Fruit fly (Drosophila melanogaster) whole organism, wandering third instar larva: Measurements from ENCODE around the gene EMC2B.

ENCODE experiments used
- Abd-B ChIP-seq: fragments of >200 bp; optimal IDR thresholded peaks from 2 replicates; lab custom pipeline; 2017; ENCODE audit warnings: missing biosample characterization, missing genetic modification characterization
- CG32264 ChIP-seq: fragments of 200-800 bp; sonication (Bioruptor generic); optimal IDR thresholded peaks from 2 replicates; lab custom pipeline; 2016; ENCODE audit warnings: missing biosample characterization, missing genetic modification characterization
- CG9705 ChIP-seq: fragments of 200-800 bp; sonication (Bioruptor generic); optimal IDR thresholded peaks from 2 replicates; lab custom pipeline; 2018; ENCODE audit warnings: missing biosample characterization, mild to moderate bottlenecking, missing genetic modification characterization
- CrebA ChIP-seq: fragments of 200-800 bp; sonication (Bioruptor generic); optimal IDR thresholded peaks from 2 replicates; lab custom pipeline; 2016; ENCODE audit warnings: missing biosample characterization, mild to moderate bottlenecking, missing genetic modification characterization, borderline replicate concordance
- Dfd ChIP-seq: fragments of >200 bp; optimal IDR thresholded peaks from 2 replicates; lab custom pipeline; 2017; ENCODE audit warnings: missing biosample characterization, missing genetic modification characterization
- Dif ChIP-seq: fragments of 200-275, 200-300 bp; sonication (Bioruptor generic); optimal IDR thresholded peaks from 2 replicates; lab custom pipeline; 2018; ENCODE audit warnings: missing biosample characterization, missing genetic modification characterization; ENCODE audit not compliant: partially characterized antibody
- GATAd ChIP-seq: sonication (Bioruptor generic); optimal IDR thresholded peaks from 2 replicates; lab custom pipeline; 2016; ENCODE audit warnings: missing biosample characterization, missing genetic modification characterization
- HLH106 ChIP-seq: fragments of 200-800 bp; optimal IDR thresholded peaks from 3 replicates; lab custom pipeline; 2019; ENCODE audit warnings: missing biosample characterization, mild to moderate bottlenecking, missing genetic modification characterization, moderate library complexity
- Hnf4 ChIP-seq: fragments of 200-800 bp; sonication (Bioruptor generic); optimal IDR thresholded peaks from 2 replicates; lab custom pipeline; 2016; ENCODE audit warnings: missing biosample characterization, mild to moderate bottlenecking, missing genetic modification characterization
- Hr78 ChIP-seq: fragments of >200 bp; optimal IDR thresholded peaks from 2 replicates; lab custom pipeline; 2017; ENCODE audit warnings: missing biosample characterization, missing genetic modification characterization
- Hr83 ChIP-seq: fragments of 200-300 bp; sonication (Bioruptor generic); optimal IDR thresholded peaks from 2 replicates; lab custom pipeline; 2016; ENCODE audit warnings: missing biosample characterization, mild to moderate bottlenecking, missing genetic modification characterization, moderate library complexity; ENCODE audit not compliant: poor library complexity, severe bottlenecking
- Jra ChIP-seq: sonication (Bioruptor generic); optimal IDR thresholded peaks from 2 replicates; lab custom pipeline; 2016; ENCODE audit warnings: missing biosample characterization, missing genetic modification characterization
- Mio ChIP-seq: sonication (Bioruptor generic); optimal IDR thresholded peaks from 2 replicates; lab custom pipeline; 2016; ENCODE audit warnings: missing biosample characterization, missing genetic modification characterization
- Myc ChIP-seq: fragments of >200 bp; optimal IDR thresholded peaks from 2 replicates; lab custom pipeline; 2017
- N ChIP-seq: fragments of >200 bp; optimal IDR thresholded peaks from 2 replicates; lab custom pipeline; 2018; ENCODE audit warnings: missing biosample characterization, missing external identifiers, missing genetic modification characterization
- Rel ChIP-seq, 2 experiments: fragments of 200-800 bp; sonication (Bioruptor generic) in 1 of 2; optimal IDR thresholded peaks; 2 replicates in 1 of 2; 3 replicates in 1 of 2; lab custom pipeline; 2016 to 2019; ENCODE audit warnings: mild to moderate bottlenecking in 2 of 2, missing biosample characterization in 2 of 2, missing genetic modification characterization in 2 of 2, moderate library complexity in 1 of 2
- Sp1 ChIP-seq: fragments of 200-800 bp; sonication (Bioruptor generic); optimal IDR thresholded peaks from 3 replicates; lab custom pipeline; 2019; ENCODE audit warnings: missing biosample characterization, mild to moderate bottlenecking, missing genetic modification characterization, moderate library complexity
- Vsx2 ChIP-seq: fragments of 200-300, 225-300 bp; sonication (Bioruptor generic); optimal IDR thresholded peaks from 2 replicates; lab custom pipeline; 2018; ENCODE audit warnings: missing biosample characterization, missing genetic modification characterization; ENCODE audit not compliant: partially characterized antibody
- br ChIP-seq: fragments of 200-800 bp; sonication (Bioruptor generic); optimal IDR thresholded peaks from 2 replicates; lab custom pipeline; 2016; ENCODE audit warnings: missing biosample characterization, missing genetic modification characterization
- brk ChIP-seq: fragments of 200-800 bp; sonication (Bioruptor generic); optimal IDR thresholded peaks from 2 replicates; lab custom pipeline; 2016; ENCODE audit warnings: missing biosample characterization, mild to moderate bottlenecking, missing genetic modification characterization
- dl ChIP-seq, 2 experiments: fragments of 175-275, 200-275 bp in 1 of 2; fragments of 200-275 bp in 1 of 2; sonication (Bioruptor generic); optimal IDR thresholded peaks; lab custom pipeline; 2018; ENCODE audit warnings: mild to moderate bottlenecking in 2 of 2, missing biosample characterization in 2 of 2, missing genetic modification characterization in 2 of 2, moderate library complexity in 2 of 2; ENCODE audit not compliant: partially characterized antibody in 2 of 2, insufficient read depth in 1 of 2
- dmrt93B ChIP-seq: fragments of 200-800 bp; sonication (Bioruptor generic); optimal IDR thresholded peaks from 2 replicates; lab custom pipeline; 2018; ENCODE audit warnings: missing biosample characterization, mild to moderate bottlenecking, missing genetic modification characterization
- dsf ChIP-seq: sonication (Bioruptor generic); optimal IDR thresholded peaks from 2 replicates; lab custom pipeline; 2016; ENCODE audit warnings: missing biosample characterization, missing genetic modification characterization, borderline replicate concordance
- ey ChIP-seq: fragments of 200-800 bp; sonication (Bioruptor generic); optimal IDR thresholded peaks from 2 replicates; lab custom pipeline; 2016; ENCODE audit warnings: missing biosample characterization, missing genetic modification characterization
- foxo ChIP-seq, 2 experiments: fragments of 200-800 bp; sonication (Bioruptor generic); optimal IDR thresholded peaks; 2 replicates in 1 of 2; 3 replicates in 1 of 2; lab custom pipeline; 2016 to 2017; ENCODE audit warnings: missing biosample characterization in 2 of 2, missing genetic modification characterization in 2 of 2
- fru ChIP-seq: fragments of 200-800 bp; sonication (Bioruptor generic); optimal IDR thresholded peaks from 3 replicates; lab custom pipeline; 2016; ENCODE audit warnings: missing biosample characterization, mild to moderate bottlenecking, missing genetic modification characterization
- h ChIP-seq: fragments of 200-800 bp; sonication (Bioruptor generic); optimal IDR thresholded peaks from 3 replicates; lab custom pipeline; 2016; ENCODE audit warnings: missing biosample characterization, mild to moderate bottlenecking, missing genetic modification characterization
- jim ChIP-seq: fragments of 175-275, 200-325 bp; sonication (Bioruptor generic); optimal IDR thresholded peaks from 2 replicates; lab custom pipeline; 2016; ENCODE audit warnings: missing biosample characterization, mild to moderate bottlenecking, missing genetic modification characterization
- lola ChIP-seq: fragments of >200 bp; optimal IDR thresholded peaks from 2 replicates; lab custom pipeline; 2017; ENCODE audit warnings: missing biosample characterization, missing genetic modification characterization
- pan ChIP-seq: fragments of >200 bp; optimal IDR thresholded peaks from 2 replicates; lab custom pipeline; 2017
- psq ChIP-seq: fragments of 200-800 bp; sonication (Bioruptor generic); optimal IDR thresholded peaks from 3 replicates; lab custom pipeline; 2017; ENCODE audit warnings: missing biosample characterization, mild to moderate bottlenecking, missing genetic modification characterization, moderate library complexity
- rgr ChIP-seq: fragments of 200-800 bp; sonication (Bioruptor generic); optimal IDR thresholded peaks from 3 replicates; lab custom pipeline; 2016; ENCODE audit warnings: missing biosample characterization, mild to moderate bottlenecking, missing genetic modification characterization
- sv ChIP-seq: fragments of 200-800 bp; sonication (Bioruptor generic); optimal IDR thresholded peaks from 3 replicates; lab custom pipeline; 2016; ENCODE audit warnings: missing biosample characterization, missing genetic modification characterization
- tai ChIP-seq: sonication (Bioruptor generic); optimal IDR thresholded peaks from 2 replicates; lab custom pipeline; 2016; ENCODE audit warnings: missing biosample characterization, missing genetic modification characterization
- usp ChIP-seq: fragments of >200 bp; optimal IDR thresholded peaks from 2 replicates; lab custom pipeline; 2017; ENCODE audit warnings: missing biosample characterization, missing genetic modification characterization
- woc ChIP-seq: sonication (Bioruptor generic); optimal IDR thresholded peaks from 2 replicates; lab custom pipeline; 2016; ENCODE audit warnings: missing biosample characterization, mild to moderate bottlenecking, missing genetic modification characterization

EMC2B gene

dm6 chr3R:17035945-17036344, 44.3 kb upstream of the EMC2B start, which contains the start of gene CG4009:
TSS of gene CG4009 (minus strand) at chr3R:17036045.
- TF ChIP-seq fru (GFP tag; lab: Kevin White, UChicago) (no peak), ey (GFP tag; lab: Kevin White, UChicago) (no peak), pan (no peak), CG9705 (no peak), rgr (GFP tag; lab: Kevin White, UChicago) (no peak), woc (GFP tag; lab: Kevin White, UChicago) (no peak), h (no peak), Sp1 (GFP tag; lab: Kevin White, UChicago) (no peak), CG32264 (GFP tag; lab: Kevin White, UChicago) (no peak), CrebA (GFP tag; lab: Kevin White, UChicago) (no peak), dl (GFP tag; optimal IDR thresholded peaks at IDR 0.05; lab: Kevin White, UChicago; ENCODE audit: insufficient read depth in 1 of 2, partially characterized antibody in 2 of 2) (no peak), sv (GFP tag; lab: Kevin White, UChicago) (no peak), usp (no peak), br (GFP tag; lab: Kevin White, UChicago) (no peak), GATAd (GFP tag; lab: Kevin White, UChicago) (no peak), Hr78 (GFP tag; lab: Kevin White, UChicago) (no peak), Jra (GFP tag; lab: Kevin White, UChicago) (no peak), Mio (no peak)

- no peak for TF ChIP-seq Hr78 (GFP tag; lab: Kevin White, UChicago)
Observed at dm6 chr3R:17031502-17031901, 39.8 kb upstream of the EMC2B start, which contains the start of gene CG31268. TSS of gene CG31268 (plus strand) at chr3R:17031802.

dm6 chr3R:17029796-17030195, 38.1 kb upstream of the EMC2B start:
- no peak for TF ChIP-seq Abd-B (GFP tag; lab: Kevin White, UChicago)
- no peak for TF ChIP-seq psq
- TF ChIP-seq Hnf4 (GFP tag; lab: Kevin White, UChicago): no peak
- no peak for TF ChIP-seq ey (GFP tag; lab: Kevin White, UChicago)
- no peak for TF ChIP-seq Rel (GFP tag; optimal IDR thresholded peaks at IDR 0.05; lab: Kevin White, UChicago)
- TF ChIP-seq Rel (tag; optimal IDR thresholded peaks at IDR 0.05; lab: Kevin White, UChicago): no peak
- no peak for TF ChIP-seq Hr78 (GFP tag; lab: Kevin White, UChicago)
- no peak for TF ChIP-seq Dfd
- no peak for TF ChIP-seq foxo (GFP tag; optimal IDR thresholded peaks at IDR 0.05; lab: Kevin White, UChicago)
- TF ChIP-seq sv (GFP tag; lab: Kevin White, UChicago): no peak
- TF ChIP-seq jim (GFP tag; lab: Kevin White, UChicago): no peak
- TF ChIP-seq usp: no peak
- no peak for TF ChIP-seq GATAd (GFP tag; lab: Kevin White, UChicago)
- TF ChIP-seq Jra (GFP tag; lab: Kevin White, UChicago): no peak
- TF ChIP-seq tai (GFP tag; lab: Kevin White, UChicago): no peak

dm6 chr3R:17028393-17028792, 36.7 kb upstream of the EMC2B start, which contains the start of gene CG5225:
TSS of gene CG5225 (plus strand) at chr3R:17028693.
- TF ChIP-seq CG32264 (GFP tag; lab: Kevin White, UChicago) (no peak), Dif (no peak), jim (GFP tag; lab: Kevin White, UChicago) (no peak), HLH106 (no peak), Myc (lab: Kevin White, UChicago) (no peak), N (GFP tag; lab: Kevin White, UChicago) (no peak), usp (no peak)

dm6 chr3R:17020956-17021355, 29.3 kb upstream of the EMC2B start, which contains the start of gene Adsl:
TSS of gene Adsl (minus strand) at chr3R:17021120.
- TF ChIP-seq brk (GFP tag; lab: Kevin White, UChicago) (no peak), pan (no peak), ey (GFP tag; lab: Kevin White, UChicago) (no peak), Abd-B (GFP tag; lab: Kevin White, UChicago) (no peak), CG9705 (peak; percentile 65), lola (GFP tag; lab: Kevin White, UChicago) (no peak), jim (GFP tag; lab: Kevin White, UChicago) (no peak), Dfd (no peak), CrebA (GFP tag; lab: Kevin White, UChicago) (peak; percentile 32), h (peak; percentile 57), Rel (GFP tag; optimal IDR thresholded peaks at IDR 0.05; lab: Kevin White, UChicago) (no peak), Rel (tag; optimal IDR thresholded peaks at IDR 0.05; lab: Kevin White, UChicago) (no peak), Jra (GFP tag; lab: Kevin White, UChicago) (no peak), N (GFP tag; lab: Kevin White, UChicago) (no peak), woc (GFP tag; lab: Kevin White, UChicago) (no peak), Vsx2 (GFP tag; lab: Kevin White, UChicago) (no peak), usp (no peak), Hr78 (GFP tag; lab: Kevin White, UChicago) (no peak), sv (GFP tag; lab: Kevin White, UChicago) (peak; percentile 15), Sp1 (GFP tag; lab: Kevin White, UChicago) (peak; percentile 66), fru (GFP tag; lab: Kevin White, UChicago) (no peak), Hr83 (GFP tag; lab: Kevin White, UChicago) (peak; percentile 46), Mio (no peak), HLH106 (peak; percentile 54), br (GFP tag; lab: Kevin White, UChicago) (peak; percentile 29), rgr (GFP tag; lab: Kevin White, UChicago) (no peak), tai (GFP tag; lab: Kevin White, UChicago) (no peak), GATAd (GFP tag; lab: Kevin White, UChicago) (no peak), dsf (GFP tag; lab: Kevin White, UChicago) (no peak), dl (GFP tag; optimal IDR thresholded peaks at IDR 0.05; lab: Kevin White, UChicago; ENCODE audit: insufficient read depth in 1 of 2, partially characterized antibody in 2 of 2) (no peak), CG32264 (GFP tag; lab: Kevin White, UChicago) (no peak), Hnf4 (GFP tag; lab: Kevin White, UChicago) (peak; percentile 38), dmrt93B (GFP tag; lab: Kevin White, UChicago) (peak; percentile 63), psq (no peak)
